Worm (Caenorhabditis elegans) whole organism, L4/young adult: ENCODE results near the gene vha-12.
"Not testable (repeated sequence)": the region's sequence is repeated elsewhere in the genome, so short reads cannot be mapped to it uniquely, and the experiment has no call there.

ENCODE experiments used
- W03F9.2 ChIP-seq: fragments of 150-350 bp; optimal IDR thresholded peaks from 2 replicates; lab custom pipeline; 2014; ENCODE audit warnings: missing biosample characterization, missing genetic modification characterization
- dao-5 ChIP-seq: sonication (generic microtip); optimal IDR thresholded peaks from 2 replicates; lab custom pipeline; 2016; ENCODE audit warnings: missing genotype, missing genetic modification characterization, moderate library complexity, missing compliant biosample characterization
- him-1 ChIP-seq: sonication (generic microtip); optimal IDR thresholded peaks from 2 replicates; lab custom pipeline; 2016; ENCODE audit warnings: missing genotype, missing genetic modification reagents, missing genetic modification characterization, missing compliant biosample characterization

DNA sequence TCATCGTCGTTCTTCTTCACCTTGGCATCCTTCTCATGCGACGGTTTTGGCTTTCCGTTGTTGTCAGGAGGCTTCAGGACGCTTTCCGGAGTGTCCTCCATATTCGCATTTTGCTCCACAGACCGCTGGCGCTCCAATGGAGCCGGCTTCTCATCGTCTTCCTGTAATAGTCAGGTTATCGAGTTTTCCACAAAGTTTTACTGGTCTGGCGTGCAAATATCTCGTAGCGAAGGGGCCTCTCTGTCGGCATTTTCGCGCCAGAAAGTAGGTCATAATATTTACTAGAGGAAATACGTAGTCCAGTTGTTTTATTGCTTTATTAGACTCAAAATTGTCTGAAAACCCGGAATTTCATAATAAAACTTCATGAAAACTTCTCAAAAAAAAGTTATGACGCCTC is 11.2 kb downstream of the vha-12 start, which contains the start of gene F20B6.6:
- not testable (repeated sequence) for TF ChIP-seq W03F9.2 (tag; lab: Kevin White, UChicago); dao-5 (tag; lab: Kevin White, UChicago); him-1
